Fruit fly (Drosophila melanogaster) whole organism, embryonic: Measurements from ENCODE around the gene TTLL1A.

ENCODE experiments used
- Aef1 ChIP-seq: fragments of 200-800 bp; sonication (Bioruptor generic); IDR thresholded peaks from 3 replicates; pipeline ENCODE4 v1.3.6; 2022; ENCODE audit warnings: missing biosample characterization, missing genetic modification characterization
- B-H1 ChIP-seq: fragments of 200-800 bp; sonication (Bioruptor generic); IDR thresholded peaks from 3 replicates; pipeline ENCODE4 v1.3.6; 2022; ENCODE audit warnings: missing biosample characterization, missing genetic modification characterization
- Bdp1 ChIP-seq: fragments of 200-800 bp; sonication (Bioruptor generic); optimal IDR thresholded peaks from 3 replicates; lab custom pipeline; 2016; ENCODE audit warnings: missing biosample characterization, missing genetic modification characterization
- CG10366 ChIP-seq: fragments of 200-800 bp; sonication (Bioruptor generic); IDR thresholded peaks from 2 replicates; pipeline ENCODE4 v1.3.6; 2022; ENCODE audit warnings: missing biosample characterization, missing genetic modification characterization
- CG11696 ChIP-seq: fragments of 200-800 bp; sonication (Bioruptor generic); IDR thresholded peaks from 2 replicates; pipeline ENCODE4 v1.3.6; 2022; ENCODE audit warnings: missing biosample characterization, missing genetic modification characterization
- CG12744 ChIP-seq: fragments of 200-800 bp; sonication (Bioruptor generic); optimal IDR thresholded peaks from 2 replicates; lab custom pipeline; 2016; ENCODE audit warnings: missing biosample characterization, missing genetic modification characterization
- CG15269 ChIP-seq: fragments of 200-800 bp; sonication (Bioruptor generic); optimal IDR thresholded peaks from 2 replicates; lab custom pipeline; 2018; ENCODE audit warnings: missing biosample characterization, mild to moderate bottlenecking, missing genetic modification characterization, moderate library complexity
- CG1529 ChIP-seq: fragments of 200-800 bp; sonication (Bioruptor generic); optimal IDR thresholded peaks from 3 replicates; lab custom pipeline; 2018; ENCODE audit warnings: missing biosample characterization, missing genetic modification characterization
- CG1647 ChIP-seq: fragments of 200-800 bp; sonication (Bioruptor generic); optimal IDR thresholded peaks from 3 replicates; lab custom pipeline; 2016; ENCODE audit warnings: missing biosample characterization, missing genetic modification characterization
- CG17328 ChIP-seq: fragments of 200-800 bp; sonication (Bioruptor generic); IDR thresholded peaks from 2 replicates; pipeline ENCODE4 v1.3.6; 2022; ENCODE audit warnings: missing biosample characterization, missing genetic modification characterization
- CG18011 ChIP-seq: fragments of 200-800 bp; sonication (Bioruptor generic); optimal IDR thresholded peaks from 2 replicates; lab custom pipeline; 2017; ENCODE audit warnings: missing biosample characterization, missing genetic modification characterization, mild to moderate bottlenecking, moderate library complexity, missing genotype
- CG31388 ChIP-seq: fragments of 200-800 bp; sonication (Bioruptor generic); optimal IDR thresholded peaks from 2 replicates; lab custom pipeline; 2016; ENCODE audit warnings: missing biosample characterization, missing genetic modification characterization
- CG32767 ChIP-seq: fragments of 200-800 bp; sonication (Bioruptor generic); IDR thresholded peaks from 2 replicates; pipeline ENCODE4 v1.3.6; 2022; ENCODE audit warnings: missing biosample characterization, missing genetic modification characterization
- CG33213 ChIP-seq: fragments of 200-800 bp; sonication (Bioruptor generic); optimal IDR thresholded peaks from 3 replicates; lab custom pipeline; 2016; ENCODE audit warnings: missing biosample characterization, missing genetic modification characterization
- CG7271 ChIP-seq: fragments of 200-800 bp; sonication (Bioruptor generic); optimal IDR thresholded peaks from 2 replicates; lab custom pipeline; 2018; ENCODE audit warnings: missing biosample characterization, mild to moderate bottlenecking, missing genetic modification characterization, moderate library complexity
- CG9817 ChIP-seq: fragments of 200-800 bp; sonication (Bioruptor generic); optimal IDR thresholded peaks from 2 replicates; lab custom pipeline; 2018; ENCODE audit warnings: missing biosample characterization, mild to moderate bottlenecking, missing genetic modification characterization, moderate library complexity
- CrebB ChIP-seq: fragments of 200-800 bp; sonication (Bioruptor generic); optimal IDR thresholded peaks from 3 replicates; lab custom pipeline; 2018; ENCODE audit warnings: missing biosample characterization, mild to moderate bottlenecking, missing genetic modification characterization
- Dip2 ChIP-seq: fragments of 200-800 bp; sonication (Bioruptor generic); IDR thresholded peaks from 2 replicates; pipeline ENCODE4 v1.3.6; 2022; ENCODE audit warnings: missing biosample characterization, missing genetic modification characterization
- Dll ChIP-seq: fragments of 200-800 bp; sonication (Bioruptor generic); IDR thresholded peaks from 4 replicates; pipeline ENCODE4 v1.3.6; 2022; ENCODE audit warnings: missing biosample characterization, missing genetic modification characterization; ENCODE audit not compliant: partially characterized antibody
- Eip74EF ChIP-seq, 2 experiments: fragments of 200-800 bp in 1 of 2; fragments of >200 bp in 1 of 2; sonication (Bioruptor generic) in 1 of 2; optimal IDR thresholded peaks; 2 replicates each; lab custom pipeline; 2017 to 2019; ENCODE audit warnings: missing biosample characterization in 2 of 2, missing genetic modification characterization in 2 of 2, mild to moderate bottlenecking in 1 of 2, moderate library complexity in 1 of 2
- Ets65A ChIP-seq: fragments of 200-800 bp; sonication (Bioruptor generic); peaks from one replicate; lab custom pipeline; 2016; ENCODE audit warnings: missing biosample characterization, missing genetic modification characterization
- GATAe ChIP-seq: fragments of 200-800 bp; sonication (Bioruptor generic); conservative IDR thresholded peaks from 2 replicates; pipeline ENCODE4 v1.3.6; 2022; ENCODE audit warnings: missing biosample characterization, missing genetic modification characterization
- Gug ChIP-seq: fragments of 200-800 bp; sonication (Bioruptor generic); IDR thresholded peaks from 4 replicates; pipeline ENCODE4 v1.3.6; 2022; ENCODE audit warnings: missing biosample characterization, missing genetic modification characterization
- Hr3 ChIP-seq: fragments of 200-800 bp; sonication (Bioruptor generic); optimal IDR thresholded peaks from 3 replicates; lab custom pipeline; 2016; ENCODE audit warnings: missing biosample characterization, missing genetic modification characterization
- Hr39 ChIP-seq: fragments of >200 bp; optimal IDR thresholded peaks from 2 replicates; lab custom pipeline; 2017
- Hr51 ChIP-seq, 2 experiments: fragments of 200-800 bp; sonication (Bioruptor generic); optimal IDR thresholded peaks; 2 replicates in 1 of 2; 3 replicates in 1 of 2; lab custom pipeline; 2016 to 2018; ENCODE audit warnings: missing biosample characterization in 2 of 2, missing genetic modification characterization in 2 of 2, mild to moderate bottlenecking in 1 of 2, moderate library complexity in 1 of 2
- Jarid2 ChIP-seq: fragments of 200-800 bp; sonication (Bioruptor generic); optimal IDR thresholded peaks from 3 replicates; lab custom pipeline; 2017; ENCODE audit warnings: mild to moderate bottlenecking, missing biosample characterization, missing genetic modification reagents, missing genetic modification characterization
- Nf-YB ChIP-seq: fragments of 200-800 bp; sonication (Bioruptor generic); optimal IDR thresholded peaks from 3 replicates; lab custom pipeline; 2019; ENCODE audit warnings: missing biosample characterization, mild to moderate bottlenecking, missing genetic modification characterization, moderate library complexity
- Nf-YC ChIP-seq: fragments of 200-800 bp; optimal IDR thresholded peaks from 3 replicates; lab custom pipeline; 2019; ENCODE audit warnings: missing biosample characterization, mild to moderate bottlenecking, missing genetic modification characterization, moderate library complexity
- Opbp ChIP-seq: fragments of 200-800 bp; sonication (Bioruptor generic); IDR thresholded peaks from 3 replicates; pipeline ENCODE4 v1.3.6; 2022; ENCODE audit warnings: missing biosample characterization, missing genetic modification characterization; ENCODE audit not compliant: partially characterized antibody
- ap ChIP-seq: fragments of 200-800 bp; sonication (Bioruptor generic); IDR thresholded peaks from 2 replicates; pipeline ENCODE4 v1.3.6; 2022; ENCODE audit warnings: missing biosample characterization, missing genetic modification characterization
- bbx ChIP-seq: fragments of 200-800 bp; sonication (Bioruptor generic); IDR thresholded peaks from 2 replicates; pipeline ENCODE4 v1.3.6; 2022; ENCODE audit warnings: missing biosample characterization, missing genetic modification characterization; ENCODE audit not compliant: partially characterized antibody
- ems ChIP-seq: fragments of 200-800 bp; sonication (Bioruptor generic); optimal IDR thresholded peaks from 3 replicates; lab custom pipeline; 2016; ENCODE audit warnings: missing biosample characterization, missing genetic modification characterization
- en ChIP-seq: fragments of 200-800 bp; sonication (Bioruptor generic); optimal IDR thresholded peaks from 2 replicates; lab custom pipeline; 2016; ENCODE audit warnings: missing biosample characterization, missing genetic modification characterization
- inv ChIP-seq: fragments of 200-800 bp; sonication (Bioruptor generic); IDR thresholded peaks from 2 replicates; pipeline ENCODE4 v1.3.6; 2022; ENCODE audit warnings: missing biosample characterization, missing genetic modification characterization; ENCODE audit not compliant: partially characterized antibody
- mam ChIP-seq: fragments of 200-800 bp; sonication (Bioruptor generic); optimal IDR thresholded peaks from 3 replicates; lab custom pipeline; 2016; ENCODE audit warnings: missing biosample characterization, missing genetic modification characterization
- nau ChIP-seq: fragments of 200-800 bp; sonication (Bioruptor generic); optimal IDR thresholded peaks from 3 replicates; lab custom pipeline; 2017; ENCODE audit warnings: missing biosample characterization, mild to moderate bottlenecking, missing genetic modification characterization, missing genetic modification reagents
- nerfin-1 ChIP-seq: fragments of 200-800 bp; sonication (Bioruptor generic); optimal IDR thresholded peaks from 3 replicates; lab custom pipeline; 2019; ENCODE audit warnings: missing biosample characterization, mild to moderate bottlenecking, missing genetic modification characterization, moderate library complexity
- org-1 ChIP-seq: fragments of 200-800 bp; sonication (Bioruptor generic); optimal IDR thresholded peaks from 2 replicates; lab custom pipeline; 2017; ENCODE audit warnings: missing biosample characterization, missing genetic modification characterization
- pan ChIP-seq, 4 experiments: fragments of >200 bp in 3 of 4; fragments of 200-800 bp in 1 of 4; sonication (Bioruptor generic) in 1 of 4; optimal IDR thresholded peaks in 3 of 4; IDR thresholded peaks in 1 of 4; 2 replicates each; pipeline versions ENCODE4 v1.3.6 to Lab custom; 2017 to 2022; ENCODE audit warnings: missing biosample characterization in 2 of 4, missing genetic modification characterization in 2 of 4, mixed read lengths in 1 of 4
- phol ChIP-seq: fragments of 200-800 bp; sonication (Bioruptor generic); optimal IDR thresholded peaks from 3 replicates; lab custom pipeline; 2018; ENCODE audit warnings: missing biosample characterization, mild to moderate bottlenecking, missing genetic modification characterization, moderate library complexity
- pnt ChIP-seq: fragments of 200-800 bp; sonication (Bioruptor generic); optimal IDR thresholded peaks from 3 replicates; lab custom pipeline; 2016; ENCODE audit warnings: missing biosample characterization, missing genetic modification characterization
- pzg ChIP-seq: fragments of 200-800 bp; sonication (Bioruptor generic); optimal IDR thresholded peaks from 3 replicates; lab custom pipeline; 2018; ENCODE audit warnings: missing biosample characterization, mild to moderate bottlenecking, missing genetic modification characterization, moderate library complexity
- salm ChIP-seq: fragments of 200-800 bp; sonication (Bioruptor generic); optimal IDR thresholded peaks from 2 replicates; lab custom pipeline; 2018; ENCODE audit warnings: missing biosample characterization, mild to moderate bottlenecking, missing genetic modification characterization
- sima ChIP-seq: fragments of 200-800 bp; sonication (Bioruptor generic); optimal IDR thresholded peaks from 2 replicates; lab custom pipeline; 2016; ENCODE audit warnings: missing biosample characterization, missing genetic modification characterization
- sob ChIP-seq: fragments of 200-800 bp; sonication (Bioruptor generic); IDR thresholded peaks from 2 replicates; pipeline ENCODE4 v1.3.6; 2022; ENCODE audit warnings: missing biosample characterization, missing genetic modification characterization
- ssp ChIP-seq: fragments of 200-800 bp; sonication (Bioruptor generic); IDR thresholded peaks from 2 replicates; pipeline ENCODE4 v1.3.6; 2022; ENCODE audit warnings: missing biosample characterization, missing genetic modification characterization
- unpg ChIP-seq: fragments of 200-800 bp; sonication (Bioruptor generic); optimal IDR thresholded peaks from 3 replicates; lab custom pipeline; 2018; ENCODE audit warnings: missing biosample characterization, mild to moderate bottlenecking, missing genetic modification characterization, moderate library complexity
- zfh2 ChIP-seq: fragments of 200-800 bp; sonication (Bioruptor generic); optimal IDR thresholded peaks from 2 replicates; lab custom pipeline; 2016; ENCODE audit warnings: missing biosample characterization, missing genetic modification characterization

TTLL1A gene

dm6 chrX:17175558-17176189, 26.7 kb downstream of the TTLL1A start (continued):
- no peak for TF ChIP-seq CG32767 (GFP tag; lab: Robert Waterston, UW)
- TF ChIP-seq nau (GFP tag; lab: Kevin White, UChicago) = no peak
- no peak for TF ChIP-seq inv (GFP tag; lab: Robert Waterston, UW)
- peak in 1 of 2 experiments; percentile 6 for TF ChIP-seq Hr51 (GFP tag; optimal IDR thresholded peaks at IDR 0.05; lab: Kevin White, UChicago)
- TF ChIP-seq salm (tag; lab: Kevin White, UChicago) = no peak
- no peak for TF ChIP-seq phol (tag; lab: Kevin White, UChicago)
- no peak for TF ChIP-seq CG1529
- peak; percentile 41 for TF ChIP-seq Nf-YB (GFP tag; lab: Kevin White, UChicago)
- peak; percentile 20 for TF ChIP-seq pnt (GFP tag; lab: Kevin White, UChicago)
- TF ChIP-seq CG12744 (GFP tag; lab: Kevin White, UChicago) = no peak
- TF ChIP-seq B-H1 (GFP tag; lab: Robert Waterston, UW) = no peak; the same call in 2 of the 3 replicates
- TF ChIP-seq pzg (GFP tag; lab: Kevin White, UChicago) = peak; percentile 0
- no peak for TF ChIP-seq CG15269 (tag; lab: Kevin White, UChicago)
- no peak for TF ChIP-seq CG31388
- TF ChIP-seq CG7271 (tag; lab: Kevin White, UChicago) = no peak
- TF ChIP-seq unpg (GFP tag; lab: Kevin White, UChicago) = peak; percentile 6
- TF ChIP-seq pan (optimal IDR thresholded peaks at IDR 0.05; lab: Kevin White, UChicago) = no peak
- TF ChIP-seq pan (GFP tag; optimal IDR thresholded peaks at IDR 0.05 in 1 of 2, IDR thresholded peaks at IDR 0.05 in 1 of 2) = peak in 1 of 2 experiments; percentile 32
- no peak for TF ChIP-seq org-1 (GFP tag; lab: Kevin White, UChicago)
- no peak for TF ChIP-seq Opbp (GFP tag; lab: Robert Waterston, UW)
- TF ChIP-seq Nf-YC (tag; lab: Kevin White, UChicago) = peak; percentile 13
- no peak for TF ChIP-seq CrebB (tag; lab: Kevin White, UChicago)
- peak; percentile 47; the same call in 1 of the 2 replicates for TF ChIP-seq sob
- no peak for TF ChIP-seq ems (GFP tag; lab: Kevin White, UChicago)
- TF ChIP-seq CG10366 (GFP tag; lab: Robert Waterston, UW) = peak; percentile 40; the same call in 1 of the 2 replicates
- TF ChIP-seq Gug (GFP tag; lab: Robert Waterston, UW) = no peak
- peak; percentile 53; the same call in 1 of the 2 replicates for TF ChIP-seq Dip2 (GFP tag; lab: Robert Waterston, UW)
- TF ChIP-seq GATAe (GFP tag; lab: Robert Waterston, UW) = no peak
- peak; percentile 35 for TF ChIP-seq mam (GFP tag; lab: Kevin White, UChicago)
- no peak for TF ChIP-seq Aef1 (GFP tag; lab: Robert Waterston, UW)
- TF ChIP-seq CG33213 = peak; percentile 54
- TF ChIP-seq ap (GFP tag; lab: Robert Waterston, UW) = no peak
- no peak for TF ChIP-seq Dll (GFP tag; lab: Robert Waterston, UW)
- peak; percentile 42 for TF ChIP-seq CG9817 (tag; lab: Kevin White, UChicago)
- TF ChIP-seq en (GFP tag; lab: Kevin White, UChicago) = no peak
- TF ChIP-seq Hr39 = no peak
- TF ChIP-seq bbx (GFP tag; lab: Robert Waterston, UW) = peak; percentile 42; the same call in 1 of the 2 replicates
- TF ChIP-seq CG17328 (GFP tag; lab: Robert Waterston, UW) = no peak
- no peak for TF ChIP-seq CG18011
- peak; percentile 17; the same call in 1 of the 2 replicates for TF ChIP-seq ssp
- TF ChIP-seq sima (GFP tag; lab: Kevin White, UChicago) = no peak
- TF ChIP-seq zfh2 (GFP tag; lab: Kevin White, UChicago) = no peak
- no peak for TF ChIP-seq Eip74EF (GFP tag; optimal IDR thresholded peaks at IDR 0.05; lab: Kevin White, UChicago)
- TF ChIP-seq CG1647 (GFP tag; lab: Kevin White, UChicago) = peak; percentile 4
- no peak for TF ChIP-seq Jarid2 (GFP tag; lab: Kevin White, UChicago)
- peak; percentile 9 for TF ChIP-seq Bdp1 (GFP tag; lab: Kevin White, UChicago)
- TF ChIP-seq Ets65A (GFP tag; lab: Kevin White, UChicago) = peak; percentile 90
- TF ChIP-seq Hr3 (GFP tag; lab: Kevin White, UChicago) = peak; percentile 7
- no peak for TF ChIP-seq nerfin-1 (tag; lab: Kevin White, UChicago)
- TF ChIP-seq CG11696 = no peak
